Fruit fly (Drosophila melanogaster) whole organism, prepupa: ENCODE measurements around the gene slmb.

Experiments used
- Blimp-1 ChIP-seq: fragments of 200-800 bp; sonication (Bioruptor generic); optimal IDR thresholded peaks from 3 replicates; lab custom pipeline; 2017; ENCODE audit warnings: missing biosample characterization, missing genetic modification characterization, mild to moderate bottlenecking, moderate library complexity, missing genetic modification reagents
- CG10631 ChIP-seq: fragments of 200-800 bp; sonication (Bioruptor generic); optimal IDR thresholded peaks from 2 replicates; lab custom pipeline; 2016; ENCODE audit warnings: missing biosample characterization, missing genetic modification characterization
- CG11294 ChIP-seq: fragments of 200-800 bp; sonication (Bioruptor generic); IDR thresholded peaks from 2 replicates; pipeline ENCODE4 v1.3.6; 2022; ENCODE audit warnings: missing biosample characterization, missing genetic modification characterization
- CG11762 ChIP-seq: fragments of 200-800 bp; sonication (Bioruptor generic); optimal IDR thresholded peaks from 3 replicates; lab custom pipeline; 2016; ENCODE audit warnings: missing biosample characterization, missing genetic modification characterization; ENCODE audit not compliant: insufficient read depth
- CG11902 ChIP-seq: fragments of 200-800 bp; sonication (Bioruptor generic); optimal IDR thresholded peaks from 3 replicates; lab custom pipeline; 2016; ENCODE audit warnings: missing biosample characterization, missing genetic modification characterization
- CG15336 ChIP-seq: fragments of 200-800 bp; sonication (Bioruptor generic); IDR thresholded peaks from 2 replicates; pipeline ENCODE4 v1.3.6; 2022; ENCODE audit warnings: missing biosample characterization, missing genetic modification characterization
- CG3032 ChIP-seq: fragments of 200-800 bp; optimal IDR thresholded peaks from 2 replicates; lab custom pipeline; 2019; ENCODE audit warnings: missing biosample characterization, mild to moderate bottlenecking, missing genetic modification characterization, moderate library complexity
- CG31627 ChIP-seq: fragments of 200-800 bp; sonication (Bioruptor generic); optimal IDR thresholded peaks from 3 replicates; lab custom pipeline; 2016; ENCODE audit warnings: missing biosample characterization, missing genetic modification characterization
- CG32006 ChIP-seq: fragments of 200-800 bp; sonication (Bioruptor generic); optimal IDR thresholded peaks from 3 replicates; lab custom pipeline; 2017; ENCODE audit warnings: missing biosample characterization, mild to moderate bottlenecking, missing genetic modification characterization
- CG4318 ChIP-seq: fragments of 200-800 bp; sonication (Bioruptor generic); optimal IDR thresholded peaks from 3 replicates; lab custom pipeline; 2017; ENCODE audit warnings: missing biosample characterization, mild to moderate bottlenecking, missing genetic modification characterization
- CG6792 ChIP-seq: fragments of 200-800 bp; sonication (Bioruptor generic); optimal IDR thresholded peaks from 3 replicates; lab custom pipeline; 2016; ENCODE audit warnings: missing biosample characterization, missing genetic modification characterization
- CG7368 ChIP-seq: fragments of 200-800 bp; sonication (Bioruptor generic); optimal IDR thresholded peaks from 3 replicates; lab custom pipeline; 2016; ENCODE audit warnings: missing biosample characterization, missing genetic modification characterization
- CG8119 ChIP-seq: fragments of 200-800 bp; sonication (Bioruptor generic); IDR thresholded peaks from 3 replicates; pipeline ENCODE4 v1.3.6; 2022; ENCODE audit warnings: missing biosample characterization, missing genetic modification characterization
- CG8319 ChIP-seq: fragments of 200-800 bp; sonication (Bioruptor generic); optimal IDR thresholded peaks from 3 replicates; lab custom pipeline; 2016; ENCODE audit warnings: missing biosample characterization, missing genetic modification characterization
- CG8632 ChIP-seq: fragments of 200-800 bp; sonication (Bioruptor generic); optimal IDR thresholded peaks from 3 replicates; lab custom pipeline; 2016; ENCODE audit warnings: missing biosample characterization, missing genetic modification characterization
- Eip75B ChIP-seq: fragments of 200-800 bp; sonication (Bioruptor generic); optimal IDR thresholded peaks from 3 replicates; lab custom pipeline; 2016; ENCODE audit warnings: missing biosample characterization, missing genetic modification characterization
- Eip78C ChIP-seq: fragments of 200-800 bp; sonication (Bioruptor generic); peaks from one replicate; lab custom pipeline; 2016; ENCODE audit warnings: missing biosample characterization, missing genetic modification characterization
- Eip93F ChIP-seq: fragments of 200-800 bp; sonication (Bioruptor generic); optimal IDR thresholded peaks from 2 replicates; lab custom pipeline; 2016; ENCODE audit warnings: missing biosample characterization, mild to moderate bottlenecking, missing genetic modification characterization
- Ets21C ChIP-seq: fragments of 200-800 bp; sonication (Bioruptor generic); optimal IDR thresholded peaks from 3 replicates; lab custom pipeline; 2016; ENCODE audit warnings: missing biosample characterization, missing genetic modification characterization
- Gug ChIP-seq: fragments of 200-800 bp; sonication (Bioruptor generic); IDR thresholded peaks from 2 replicates; pipeline ENCODE4 v1.3.6; 2022; ENCODE audit warnings: missing biosample characterization, missing genetic modification characterization
- Hr38 ChIP-seq: sonication (Bioruptor generic); optimal IDR thresholded peaks from 2 replicates; lab custom pipeline; 2016; ENCODE audit warnings: missing biosample characterization, missing genetic modification characterization
- Hr39 ChIP-seq: fragments of 200-800 bp; sonication (Bioruptor generic); optimal IDR thresholded peaks from 2 replicates; lab custom pipeline; 2016; ENCODE audit warnings: missing biosample characterization, missing genetic modification characterization
- Hr4 ChIP-seq: fragments of 200-800 bp; sonication (Bioruptor generic); optimal IDR thresholded peaks from 3 replicates; lab custom pipeline; 2016; ENCODE audit warnings: missing biosample characterization, missing genetic modification characterization
- Lpt ChIP-seq: fragments of 200-800 bp; sonication (Bioruptor generic); optimal IDR thresholded peaks from 3 replicates; lab custom pipeline; 2016; ENCODE audit warnings: missing biosample characterization, missing genetic modification characterization
- Met ChIP-seq: fragments of 200-800 bp; sonication (Bioruptor generic); optimal IDR thresholded peaks from 3 replicates; lab custom pipeline; 2016; ENCODE audit warnings: missing biosample characterization, missing genetic modification characterization
- OdsH ChIP-seq: fragments of 200-800 bp; sonication (Bioruptor generic); optimal IDR thresholded peaks from 3 replicates; lab custom pipeline; 2016; ENCODE audit warnings: missing biosample characterization, missing genetic modification characterization
- Smox ChIP-seq: fragments of 200-800 bp; sonication (Bioruptor generic); optimal IDR thresholded peaks from 3 replicates; lab custom pipeline; 2016; ENCODE audit warnings: missing biosample characterization, missing genetic modification characterization
- Sox102F ChIP-seq: fragments of 200-800 bp; sonication (Bioruptor generic); optimal IDR thresholded peaks from 2 replicates; lab custom pipeline; 2016; ENCODE audit warnings: missing biosample characterization, mild to moderate bottlenecking, missing genetic modification characterization
- Sox14 ChIP-seq: fragments of 200-800 bp; sonication (Bioruptor generic); optimal IDR thresholded peaks from 3 replicates; lab custom pipeline; 2016; ENCODE audit warnings: missing biosample characterization, missing genetic modification characterization
- Sox15 ChIP-seq: fragments of 200-800 bp; sonication (Bioruptor generic); optimal IDR thresholded peaks from 3 replicates; lab custom pipeline; 2016; ENCODE audit warnings: missing biosample characterization, missing genetic modification characterization
- achi ChIP-seq: fragments of 200-800 bp; sonication (Bioruptor generic); optimal IDR thresholded peaks from 3 replicates; lab custom pipeline; 2016; ENCODE audit warnings: missing biosample characterization, missing genetic modification characterization
- acj6 ChIP-seq: fragments of 200-800 bp; sonication (Bioruptor generic); optimal IDR thresholded peaks from 3 replicates; lab custom pipeline; 2016; ENCODE audit warnings: missing biosample characterization, missing genetic modification characterization
- cyc ChIP-seq: fragments of 200-800 bp; sonication (Bioruptor generic); optimal IDR thresholded peaks from 3 replicates; lab custom pipeline; 2016; ENCODE audit warnings: missing biosample characterization, missing genetic modification characterization
- dac ChIP-seq: fragments of 200-800 bp; sonication (Bioruptor generic); optimal IDR thresholded peaks from 2 replicates; lab custom pipeline; 2017; ENCODE audit warnings: missing biosample characterization, mild to moderate bottlenecking, missing genetic modification characterization
- dsx ChIP-seq: fragments of 200-800 bp; optimal IDR thresholded peaks from 3 replicates; lab custom pipeline; 2019; ENCODE audit warnings: missing biosample characterization, mild to moderate bottlenecking, missing genetic modification characterization, moderate library complexity; ENCODE audit not compliant: poor library complexity, severe bottlenecking
- eg ChIP-seq: fragments of 200-800 bp; sonication (Bioruptor generic); IDR thresholded peaks from 3 replicates; pipeline ENCODE4 v1.3.6; 2022; ENCODE audit warnings: missing biosample characterization, missing genetic modification characterization
- esn ChIP-seq: fragments of 200-800 bp; sonication (Bioruptor generic); optimal IDR thresholded peaks from 2 replicates; lab custom pipeline; 2016; ENCODE audit warnings: missing biosample characterization, mild to moderate bottlenecking, missing genetic modification characterization, moderate library complexity
- fd59A ChIP-seq: fragments of 200-800 bp; sonication (Bioruptor generic); optimal IDR thresholded peaks from 2 replicates; lab custom pipeline; 2017; ENCODE audit warnings: missing biosample characterization, mild to moderate bottlenecking, missing genetic modification characterization, missing genetic modification reagents
- fkh ChIP-seq: fragments of 200-800 bp; sonication (Bioruptor generic); optimal IDR thresholded peaks from 3 replicates; lab custom pipeline; 2017; ENCODE audit warnings: missing biosample characterization, mild to moderate bottlenecking, missing genetic modification characterization, moderate library complexity
- lz ChIP-seq: fragments of 200-800 bp; sonication (Bioruptor generic); optimal IDR thresholded peaks from 3 replicates; lab custom pipeline; 2016; ENCODE audit warnings: missing biosample characterization, missing genetic modification characterization
- pdm3 ChIP-seq: fragments of 200-800 bp; sonication (Bioruptor generic); optimal IDR thresholded peaks from 3 replicates; lab custom pipeline; 2016; ENCODE audit warnings: missing biosample characterization, missing genetic modification characterization
- salr ChIP-seq, 2 experiments: fragments of 200-800 bp; sonication (Bioruptor generic); optimal IDR thresholded peaks; 3 replicates each; lab custom pipeline; 2016 to 2018; ENCODE audit warnings: missing biosample characterization in 2 of 2, missing genetic modification characterization in 2 of 2, mild to moderate bottlenecking in 1 of 2
- ss ChIP-seq, 2 experiments: fragments of 200-800 bp; sonication (Bioruptor generic); optimal IDR thresholded peaks; 2 replicates in 1 of 2; 3 replicates in 1 of 2; lab custom pipeline; 2017 to 2018; ENCODE audit warnings: mild to moderate bottlenecking in 2 of 2, missing biosample characterization in 2 of 2, missing genetic modification characterization in 2 of 2, moderate library complexity in 1 of 2
- svp ChIP-seq: fragments of 200-800 bp; sonication (Bioruptor generic); peaks from one replicate; lab custom pipeline; 2016; ENCODE audit warnings: missing biosample characterization, missing genetic modification characterization
- topi ChIP-seq: fragments of 200-800 bp; sonication (Bioruptor generic); optimal IDR thresholded peaks from 3 replicates; lab custom pipeline; 2016; ENCODE audit warnings: missing biosample characterization, missing genetic modification characterization
- vri ChIP-seq: fragments of 200-800 bp; sonication (Bioruptor generic); optimal IDR thresholded peaks from 3 replicates; lab custom pipeline; 2016; ENCODE audit warnings: missing biosample characterization, mild to moderate bottlenecking, missing genetic modification characterization

Gene slmb

DNA sequence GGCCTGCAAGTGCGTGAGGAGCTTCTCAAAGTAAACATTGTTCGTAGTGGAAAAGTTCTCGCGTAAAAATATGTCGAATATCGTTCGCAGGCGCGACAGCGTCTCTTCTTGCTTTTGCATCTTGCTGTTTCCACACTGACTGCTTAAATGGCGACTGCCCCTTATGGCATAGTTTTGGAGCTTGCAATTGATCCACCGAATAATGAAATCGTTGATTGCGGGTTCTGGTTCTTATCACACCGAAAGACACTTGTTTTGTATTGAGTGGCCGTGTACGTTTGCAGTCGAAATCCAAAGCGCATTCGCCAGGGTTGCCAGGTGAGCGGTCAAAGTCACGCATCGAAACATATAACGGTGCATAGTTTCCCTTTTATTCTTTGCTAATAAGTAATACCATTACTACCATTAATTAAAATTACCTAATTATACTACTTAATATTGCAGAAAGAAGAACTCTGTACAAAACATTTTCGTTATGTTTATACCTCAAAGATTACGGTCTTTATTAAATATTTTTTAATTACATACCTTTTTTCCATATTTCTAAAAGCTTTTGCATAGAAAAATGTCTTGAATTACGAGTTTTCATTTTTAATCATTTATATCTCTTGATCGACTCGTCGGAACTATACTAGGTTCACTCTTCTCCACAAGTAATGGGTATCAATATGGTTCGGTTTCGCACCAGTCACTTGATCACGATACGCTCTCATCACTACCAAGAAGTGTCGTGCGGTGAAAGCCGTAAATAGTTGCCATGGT, 25.7 kb downstream of the slmb start, which contains the start of the genes CG7044 and Tbc1d22:
Gene CG7044, minus strand, starts transcription at position 266 of the 762 bp plus-strand sequence.
Gene Tbc1d22, plus strand, starts transcription at position 747 of the 762 bp plus-strand sequence.
- TF ChIP-seq Hr39 (GFP tag; lab: Kevin White, UChicago) (peak; percentile 70), CG11902 (GFP tag; lab: Kevin White, UChicago) (peak; percentile 39), CG6792 (GFP tag; lab: Kevin White, UChicago) (peak; percentile 34), CG11294 (GFP tag; lab: Robert Waterston, UW) (no peak; the same call in 1 of the 2 replicates), fd59A (GFP tag; lab: Kevin White, UChicago) (peak; percentile 5), Blimp-1 (GFP tag; lab: Kevin White, UChicago) (peak; percentile 0), CG11762 (GFP tag; lab: Kevin White, UChicago) (no peak), Gug (no peak), Sox15 (GFP tag; lab: Kevin White, UChicago) (peak; percentile 62), CG7368 (GFP tag; lab: Kevin White, UChicago) (no peak), esn (GFP tag; lab: Kevin White, UChicago) (peak; percentile 64), CG31627 (GFP tag; lab: Kevin White, UChicago) (peak; percentile 68), Eip78C (peak; percentile 33), topi (GFP tag; lab: Kevin White, UChicago) (peak; percentile 41), dsx (no peak), CG8319 (GFP tag; lab: Kevin White, UChicago) (peak; percentile 37), Sox14 (peak; percentile 35), acj6 (GFP tag; lab: Kevin White, UChicago) (peak; percentile 47), vri (GFP tag; lab: Kevin White, UChicago) (no peak), CG32006 (GFP tag; lab: Kevin White, UChicago) (no peak), svp (GFP tag; lab: Kevin White, UChicago) (peak; percentile 89), lz (GFP tag; lab: Kevin White, UChicago) (peak; percentile 65), cyc (GFP tag; lab: Kevin White, UChicago) (peak; percentile 50), CG3032 (peak; percentile 60), Ets21C (GFP tag; lab: Kevin White, UChicago) (no peak), Eip93F (GFP tag; lab: Kevin White, UChicago) (peak; percentile 35), fkh (GFP tag; lab: Kevin White, UChicago) (peak; percentile 55)

DNA sequence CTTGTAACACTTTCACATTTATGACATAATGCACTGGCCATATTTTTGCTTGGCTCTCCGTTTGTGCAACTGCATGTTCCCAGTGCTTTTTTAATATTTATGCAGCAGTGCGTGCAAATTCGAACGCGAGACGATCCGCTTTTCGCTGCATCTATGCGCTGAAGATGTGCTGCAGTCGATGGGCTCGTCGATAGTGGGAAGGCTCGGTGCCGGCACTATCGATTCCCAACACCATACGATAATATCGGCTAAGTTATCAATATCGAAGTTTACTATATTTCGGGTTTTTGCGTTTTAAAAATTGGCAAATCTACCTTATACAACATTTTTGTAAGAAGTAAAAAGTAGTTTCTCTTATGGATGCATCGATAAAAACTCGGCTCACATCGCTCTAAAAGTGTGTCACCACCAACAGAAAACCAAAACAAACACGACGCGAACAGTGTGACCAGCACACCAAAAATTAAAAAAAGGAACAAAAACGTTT, 29.6 kb downstream of the slmb start, which contains the start of gene RhoGAP93B:
Gene RhoGAP93B, minus strand, starts transcription at position 197 of the 487 bp plus-strand sequence.
- peak in 1 of 2 experiments; percentile 71 for TF ChIP-seq ss (GFP tag; optimal IDR thresholded peaks at IDR 0.05; lab: Kevin White, UChicago)
- peak; percentile 77 for TF ChIP-seq cyc (GFP tag; lab: Kevin White, UChicago)
- no peak for TF ChIP-seq CG4318
- TF ChIP-seq Eip75B, result no peak
- TF ChIP-seq topi (GFP tag; lab: Kevin White, UChicago), result peak; percentile 89
- no peak for TF ChIP-seq Met (GFP tag; lab: Kevin White, UChicago)
- TF ChIP-seq CG7368 (GFP tag; lab: Kevin White, UChicago), result peak; percentile 71
- TF ChIP-seq acj6 (GFP tag; lab: Kevin White, UChicago), result peak; percentile 68
- peak; percentile 62 for TF ChIP-seq dac (GFP tag; lab: Kevin White, UChicago)
- peak; percentile 50 for TF ChIP-seq CG6792 (GFP tag; lab: Kevin White, UChicago)
- TF ChIP-seq Ets21C (GFP tag; lab: Kevin White, UChicago), result peak; percentile 69
- peak; percentile 53 for TF ChIP-seq CG8319 (GFP tag; lab: Kevin White, UChicago)
- no peak for TF ChIP-seq Lpt (GFP tag; lab: Kevin White, UChicago)
- TF ChIP-seq CG8119 (GFP tag; lab: Robert Waterston, UW), result peak; percentile 84
- peak; percentile 49 to 56 for TF ChIP-seq salr (GFP tag; optimal IDR thresholded peaks at IDR 0.05; lab: Kevin White, UChicago)
- TF ChIP-seq Eip78C, result peak; percentile 88
- no peak for TF ChIP-seq Hr38
- peak; percentile 90 for TF ChIP-seq Hr4 (GFP tag; lab: Kevin White, UChicago)
- TF ChIP-seq lz (GFP tag; lab: Kevin White, UChicago), result peak; percentile 84
- peak; percentile 73 for TF ChIP-seq CG15336 (GFP tag; lab: Robert Waterston, UW)
- TF ChIP-seq esn (GFP tag; lab: Kevin White, UChicago), result peak; percentile 90
- no peak for TF ChIP-seq Eip93F (GFP tag; lab: Kevin White, UChicago)
- peak; percentile 88 for TF ChIP-seq eg (GFP tag; lab: Robert Waterston, UW)
- TF ChIP-seq Sox102F, result no peak
- TF ChIP-seq CG3032, result peak; percentile 87
- TF ChIP-seq OdsH (GFP tag; lab: Kevin White, UChicago), result peak; percentile 72
- peak; percentile 84 for TF ChIP-seq CG32006 (GFP tag; lab: Kevin White, UChicago)
- TF ChIP-seq CG31627 (GFP tag; lab: Kevin White, UChicago), result peak; percentile 82
- peak; percentile 54 for TF ChIP-seq CG8632 (GFP tag; lab: Kevin White, UChicago)
- peak; percentile 82 for TF ChIP-seq Hr39 (GFP tag; lab: Kevin White, UChicago)
- no peak for TF ChIP-seq achi (GFP tag; lab: Kevin White, UChicago)
- TF ChIP-seq CG10631 (GFP tag; lab: Kevin White, UChicago), result peak; percentile 86
- no peak for TF ChIP-seq Smox (GFP tag; lab: Kevin White, UChicago)
- no peak for TF ChIP-seq pdm3 (GFP tag; lab: Kevin White, UChicago)
